Fruit fly (Drosophila melanogaster) whole organism, embryonic: ENCODE measurements around the gene CG34160.

Experiments
- CG1024 ChIP-seq: fragments of 200-800 bp; sonication (Bioruptor generic); IDR thresholded peaks from 2 replicates; pipeline ENCODE4 v1.3.6; 2022; ENCODE audit warnings: missing biosample characterization, missing genetic modification characterization
- CG10543 ChIP-seq: fragments of 200-800 bp; sonication (Bioruptor generic); optimal IDR thresholded peaks from 3 replicates; lab custom pipeline; 2017; ENCODE audit warnings: missing biosample characterization, mild to moderate bottlenecking, missing genetic modification characterization, moderate library complexity
- CG12104 ChIP-seq: fragments of 200-800 bp; sonication (Bioruptor generic); optimal IDR thresholded peaks from 3 replicates; lab custom pipeline; 2016; ENCODE audit warnings: missing biosample characterization, missing genetic modification characterization
- CG12155 ChIP-seq: fragments of 200-800 bp; sonication (Bioruptor generic); optimal IDR thresholded peaks from 3 replicates; lab custom pipeline; 2016; ENCODE audit warnings: missing biosample characterization, missing genetic modification characterization
- CG12659 ChIP-seq: fragments of 200-800 bp; sonication (Bioruptor generic); optimal IDR thresholded peaks from 3 replicates; lab custom pipeline; 2017; ENCODE audit warnings: mild to moderate bottlenecking, missing biosample characterization, missing genetic modification reagents, missing genetic modification characterization
- CG15011 ChIP-seq: fragments of 200-800 bp; sonication (Bioruptor generic); optimal IDR thresholded peaks from 3 replicates; lab custom pipeline; 2018; ENCODE audit warnings: missing biosample characterization, mild to moderate bottlenecking, missing genetic modification characterization
- CG1832 ChIP-seq: fragments of 200-800 bp; sonication (Bioruptor generic); optimal IDR thresholded peaks from 2 replicates; lab custom pipeline; 2017; ENCODE audit warnings: missing biosample characterization, mild to moderate bottlenecking, missing genetic modification characterization, inconsistent platforms
- NC2β ChIP-seq: fragments of 200-800 bp; sonication (Bioruptor generic); optimal IDR thresholded peaks from 2 replicates; lab custom pipeline; 2016; ENCODE audit warnings: missing biosample characterization, missing genetic modification characterization
- dm ChIP-seq: fragments of 200-800 bp; sonication (Bioruptor generic); optimal IDR thresholded peaks from 3 replicates; lab custom pipeline; 2016; ENCODE audit warnings: missing biosample characterization, missing genetic modification characterization
- insv ChIP-seq, 2 experiments: fragments of 200-800 bp; sonication (Bioruptor generic); optimal IDR thresholded peaks; 3 replicates each; lab custom pipeline; 2016 to 2018; ENCODE audit warnings: missing biosample characterization in 2 of 2, missing genetic modification characterization in 2 of 2
- lola ChIP-seq, 3 experiments: fragments of >200 bp in 2 of 3; fragments of 200-800 bp in 1 of 3; sonication (Bioruptor generic) in 1 of 3; optimal IDR thresholded peaks; 2 replicates each; lab custom pipeline; 2017 to 2019; ENCODE audit warnings: missing biosample characterization in 3 of 3, missing genetic modification characterization in 3 of 3, mild to moderate bottlenecking in 1 of 3, moderate library complexity in 1 of 3

- TF ChIP-seq CG15011 (peak; percentile 38), CG10543 (GFP tag; lab: Kevin White, UChicago) (no peak), CG12104 (peak; percentile 21), dm (peak; percentile 22), NC2β (peak; percentile 54), lola (GFP tag; optimal IDR thresholded peaks at IDR 0.05; lab: Kevin White, UChicago) (peak in 1 of 3 experiments; percentile 67), insv (GFP tag; optimal IDR thresholded peaks at IDR 0.05; lab: Kevin White, UChicago) (no peak), CG12659 (GFP tag; lab: Kevin White, UChicago) (peak; percentile 39), CG1832 (GFP tag; lab: Kevin White, UChicago) (no peak), CG12155 (GFP tag; lab: Kevin White, UChicago) (peak; percentile 38), CG1024 (GFP tag; lab: Robert Waterston, UW) (peak; percentile 50; the same call in 1 of the 2 replicates)
Observed at dm6 chr2L:10616767-10617166, 37.2 kb downstream of the CG34160 start.
